Fruit fly (Drosophila melanogaster): ENCODE data around the gene ncd.

ncd gene

dm6 chr3R:29829228-29829786 lies 22.4 kb upstream of the ncd start:
- TF ChIP-seq CG13204 (GFP tag; optimal IDR thresholded peaks at IDR 0.05) (peak; percentile 43), Ets98B (GFP tag; IDR thresholded peaks at IDR 0.05) (0 out of 2 replicates have a peak, but pooled peaks have one; percentile 20), EcR (GFP tag; optimal IDR thresholded peaks at IDR 0.05) (peak; percentile 95), Pif1B (GFP tag; optimal IDR thresholded peaks at IDR 0.05) (peak; percentile 5), CG9948 (tag; optimal IDR thresholded peaks at IDR 0.05) (no peak), fd96Ca (GFP tag; IDR thresholded peaks at IDR 0.05) (0 out of 3 replicates have a peak, but pooled peaks have one; percentile 5), CG15710 (tag; optimal IDR thresholded peaks at IDR 0.05) (no peak)

dm6 chr3R:29818434-29819268 lies 11.7 kb upstream of the ncd start, which contains the start of gene neo:
Gene neo (plus strand): TSS chr3R:29819131.
- TF ChIP-seq EcR (GFP tag; optimal IDR thresholded peaks at IDR 0.05) (peak; percentile 87), CG4496 (GFP tag; IDR thresholded peaks at IDR 0.05) (no peak)

DNA sequence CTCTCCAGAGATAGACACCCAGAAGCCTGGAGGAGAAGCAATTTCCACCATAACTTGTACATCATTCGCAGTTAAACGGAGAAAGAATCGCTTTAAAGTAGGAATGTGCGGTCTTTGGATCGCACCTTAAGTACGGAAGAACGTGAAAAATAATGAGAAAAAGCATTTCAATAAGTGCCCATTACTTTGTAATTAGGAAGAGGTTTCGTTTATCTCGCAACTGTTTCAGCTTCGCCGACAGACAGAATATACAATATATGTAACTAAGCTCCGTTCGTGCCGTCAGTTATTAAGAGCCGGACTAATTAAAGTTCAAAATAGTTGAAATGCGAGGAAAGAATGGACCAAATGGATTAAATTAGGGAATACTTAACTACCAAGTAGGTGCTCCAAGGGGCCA lies 10.7 kb upstream of the ncd start, which contains the start of gene CG7829:
Gene CG7829 (minus strand): TSS at position 101 of the 400 bp plus-strand sequence.
- TF ChIP-seq CG14655 (GFP tag; optimal IDR thresholded peaks at IDR 0.05) (no peak), gl (tag; optimal IDR thresholded peaks at IDR 0.05) (no peak), Snoo (tag; optimal IDR thresholded peaks at IDR 0.05) (no peak), CG15710 (tag; optimal IDR thresholded peaks at IDR 0.05) (no peak), CG8159 (tag; optimal IDR thresholded peaks at IDR 0.05) (no peak), CG10348 (GFP tag; IDR thresholded peaks at IDR 0.05) (no peak), D1 (tag; optimal IDR thresholded peaks at IDR 0.05) (no peak), CG9948 (tag; optimal IDR thresholded peaks at IDR 0.05) (no peak), CG4496 (GFP tag; IDR thresholded peaks at IDR 0.05) (no peak), CG12605 (GFP tag; IDR thresholded peaks at IDR 0.05) (no peak), CG34367 (tag; optimal IDR thresholded peaks at IDR 0.05) (no peak), fd96Ca (GFP tag; IDR thresholded peaks at IDR 0.05) (no peak), CG13204 (GFP tag; optimal IDR thresholded peaks at IDR 0.05) (no peak), Pif1B (GFP tag; optimal IDR thresholded peaks at IDR 0.05) (no peak), rn (GFP tag; IDR thresholded peaks at IDR 0.05) (no peak), Pif1A (GFP tag; optimal IDR thresholded peaks at IDR 0.05) (no peak)

dm6 chr3R:29816266-29816665 lies 9.3 kb upstream of the ncd start, which contains the start of gene Vps16B:
Gene Vps16B (minus strand): TSS chr3R:29816451.
- TF ChIP-seq rn (GFP tag; IDR thresholded peaks at IDR 0.05) (no peak), EcR (GFP tag; optimal IDR thresholded peaks at IDR 0.05) (no peak), CG15710 (tag; optimal IDR thresholded peaks at IDR 0.05) (no peak), fd96Ca (GFP tag; IDR thresholded peaks at IDR 0.05) (no peak), CG14655 (GFP tag; optimal IDR thresholded peaks at IDR 0.05) (no peak), CG8159 (tag; optimal IDR thresholded peaks at IDR 0.05) (no peak), Pif1A (GFP tag; optimal IDR thresholded peaks at IDR 0.05) (no peak), CG12605 (GFP tag; IDR thresholded peaks at IDR 0.05) (no peak), CG10348 (GFP tag; IDR thresholded peaks at IDR 0.05) (no peak), CG17806 (tag; optimal IDR thresholded peaks at IDR 0.05) (no peak), CG4496 (GFP tag; IDR thresholded peaks at IDR 0.05) (no peak), Snoo (tag; optimal IDR thresholded peaks at IDR 0.05) (no peak), CG32121 (GFP tag; IDR thresholded peaks at IDR 0.05) (no peak), CG8301 (tag; optimal IDR thresholded peaks at IDR 0.05) (no peak), D1 (tag; optimal IDR thresholded peaks at IDR 0.05) (no peak)

DNA sequence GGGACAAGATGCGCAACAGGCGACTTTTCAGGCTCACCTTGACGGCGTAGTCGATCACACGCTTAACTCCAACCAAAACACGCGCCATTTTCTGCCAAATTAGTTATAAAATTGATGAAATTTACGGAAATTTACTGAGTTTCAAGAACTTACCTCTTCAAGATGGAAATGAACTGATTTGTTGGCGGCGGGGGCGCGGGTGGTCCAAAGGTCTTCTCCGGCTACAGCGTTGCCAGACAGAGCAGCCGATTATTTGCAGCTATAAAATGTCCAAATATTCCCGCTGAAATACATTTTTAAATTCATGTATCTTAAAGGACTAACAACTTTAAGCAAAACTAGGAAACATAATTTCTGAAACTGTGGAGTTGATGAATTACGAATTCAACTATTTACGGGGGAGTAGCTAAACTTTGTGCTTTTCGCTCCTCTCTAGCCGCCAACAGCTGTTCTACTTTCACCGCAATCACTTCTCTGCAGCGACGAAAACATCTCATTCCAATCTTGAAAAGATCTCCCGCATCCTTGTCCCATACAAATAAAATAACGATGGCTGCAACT lies 4.1 kb downstream of the ncd start, which contains the start of the genes Etfb and CG7789:
Gene Etfb (minus strand): TSS at position 193 of the 561 bp plus-strand sequence.
Gene CG7789 (plus strand): TSS at position 444 of the 561 bp plus-strand sequence.
- peak; percentile 82 for TF ChIP-seq CG8159 (tag; optimal IDR thresholded peaks at IDR 0.05)
- peak; percentile 95 for TF ChIP-seq CG32121 (GFP tag; IDR thresholded peaks at IDR 0.05)
- TF ChIP-seq CG14655 (GFP tag; optimal IDR thresholded peaks at IDR 0.05) = peak; percentile 95
- peak; percentile 71 for TF ChIP-seq CG9948 (tag; optimal IDR thresholded peaks at IDR 0.05)
- peak; percentile 61 for TF ChIP-seq CG10348 (GFP tag; IDR thresholded peaks at IDR 0.05)
- TF ChIP-seq Snoo (tag; optimal IDR thresholded peaks at IDR 0.05) = peak; percentile 92
- TF ChIP-seq D1 (tag; optimal IDR thresholded peaks at IDR 0.05) = no peak
- TF ChIP-seq CG34367 (tag; optimal IDR thresholded peaks at IDR 0.05) = peak; percentile 93
- TF ChIP-seq Pif1A (GFP tag; optimal IDR thresholded peaks at IDR 0.05) = no peak
- peak; percentile 96 for TF ChIP-seq fd96Ca (GFP tag; IDR thresholded peaks at IDR 0.05)
- TF ChIP-seq gl (tag; optimal IDR thresholded peaks at IDR 0.05) = peak; percentile 97
- no peak for TF ChIP-seq CG13204 (GFP tag; optimal IDR thresholded peaks at IDR 0.05)
- peak; percentile 93 for TF ChIP-seq Ets98B (GFP tag; IDR thresholded peaks at IDR 0.05)
- TF ChIP-seq CG15710 (tag; optimal IDR thresholded peaks at IDR 0.05) = peak; percentile 92
- peak; percentile 88 for TF ChIP-seq rn (GFP tag; IDR thresholded peaks at IDR 0.05)
- TF ChIP-seq CG8301 (tag; optimal IDR thresholded peaks at IDR 0.05) = peak; percentile 86
- TF ChIP-seq CG4496 (GFP tag; IDR thresholded peaks at IDR 0.05) = peak; percentile 96
- no peak for TF ChIP-seq EcR (GFP tag; optimal IDR thresholded peaks at IDR 0.05)
- TF ChIP-seq CG12605 (GFP tag; IDR thresholded peaks at IDR 0.05) = peak; percentile 93
- no peak for TF ChIP-seq Pif1B (GFP tag; optimal IDR thresholded peaks at IDR 0.05)
- peak; percentile 69 for TF ChIP-seq CG17806 (tag; optimal IDR thresholded peaks at IDR 0.05)
